Fruit fly (Drosophila melanogaster) whole organism, embryonic: Measurements from ENCODE around the gene CG43915.

Experiments used
- Asciz ChIP-seq: fragments of 200-800 bp; sonication (Bioruptor generic); optimal IDR thresholded peaks from 2 replicates; lab custom pipeline; 2017; ENCODE audit warnings: missing biosample characterization, mild to moderate bottlenecking, missing genetic modification characterization, missing genetic modification reagents
- Awh ChIP-seq: fragments of 200-800 bp; sonication (Bioruptor generic); IDR thresholded peaks from 2 replicates; pipeline ENCODE4, ENCODE4 v1.3.6; 2022; ENCODE audit warnings: missing biosample characterization, missing genetic modification characterization
- Bdp1 ChIP-seq: fragments of 200-800 bp; sonication (Bioruptor generic); optimal IDR thresholded peaks from 3 replicates; lab custom pipeline; 2016; ENCODE audit warnings: missing biosample characterization, missing genetic modification characterization
- CG1024 ChIP-seq: fragments of 200-800 bp; sonication (Bioruptor generic); IDR thresholded peaks from 2 replicates; pipeline ENCODE4 v1.3.6; 2022; ENCODE audit warnings: missing biosample characterization, missing genetic modification characterization
- CG11093 ChIP-seq: fragments of 200-800 bp; sonication (Bioruptor generic); IDR thresholded peaks from 3 replicates; pipeline ENCODE4 v1.3.6; 2022; ENCODE audit warnings: missing biosample characterization, missing genetic modification characterization
- CG11560 ChIP-seq: fragments of 200-800 bp; sonication (Bioruptor generic); IDR thresholded peaks from 3 replicates; pipeline ENCODE4 v1.3.6; 2022; ENCODE audit warnings: missing biosample characterization, missing genetic modification characterization
- CG12236 ChIP-seq: fragments of 200-800 bp; sonication (Bioruptor generic); optimal IDR thresholded peaks from 2 replicates; lab custom pipeline; 2016; ENCODE audit warnings: missing biosample characterization, missing genetic modification characterization
- CG15696 ChIP-seq: fragments of 200-800 bp; sonication (Bioruptor generic); optimal IDR thresholded peaks from 2 replicates; lab custom pipeline; 2019; ENCODE audit warnings: missing biosample characterization, mild to moderate bottlenecking, missing genetic modification characterization, moderate library complexity
- CG17912 ChIP-seq: fragments of 200-800 bp; sonication (Bioruptor generic); optimal IDR thresholded peaks from 2 replicates; lab custom pipeline; 2018; ENCODE audit warnings: missing biosample characterization, mild to moderate bottlenecking, missing genetic modification characterization
- CG1792 ChIP-seq: fragments of 200-800 bp; sonication (Bioruptor generic); optimal IDR thresholded peaks from 2 replicates; lab custom pipeline; 2016; ENCODE audit warnings: missing biosample characterization, missing genetic modification characterization
- CG2129 ChIP-seq: fragments of 200-800 bp; sonication (Bioruptor generic); IDR thresholded peaks from 2 replicates; pipeline ENCODE4 v1.3.6; 2022; ENCODE audit warnings: missing biosample characterization, missing genetic modification characterization; ENCODE audit not compliant: partially characterized antibody
- CG2875 ChIP-seq: fragments of 200-800 bp; sonication (Bioruptor generic); optimal IDR thresholded peaks from 2 replicates; lab custom pipeline; 2017; ENCODE audit warnings: missing biosample characterization, mild to moderate bottlenecking, missing genetic modification characterization, missing genetic modification reagents
- CG3065 ChIP-seq: fragments of 200-800 bp; sonication (Bioruptor generic); optimal IDR thresholded peaks from 2 replicates; lab custom pipeline; 2016; ENCODE audit warnings: missing biosample characterization, missing genetic modification characterization
- CG3281 ChIP-seq: fragments of 200-800 bp; sonication (Bioruptor generic); optimal IDR thresholded peaks from 3 replicates; lab custom pipeline; 2017; ENCODE audit warnings: missing biosample characterization, mild to moderate bottlenecking, missing genetic modification characterization
- CG3847 ChIP-seq: fragments of 200-800 bp; sonication (Bioruptor generic); IDR thresholded peaks from 2 replicates; pipeline ENCODE4 v1.3.6; 2022; ENCODE audit warnings: missing biosample characterization, missing genetic modification characterization
- CG5245 ChIP-seq: fragments of 200-800 bp; sonication (Bioruptor generic); optimal IDR thresholded peaks from 3 replicates; lab custom pipeline; 2016; ENCODE audit warnings: missing biosample characterization, missing genetic modification characterization
- CG6272 ChIP-seq: fragments of 200-800 bp; sonication (Bioruptor generic); IDR thresholded peaks from 2 replicates; pipeline ENCODE4 v1.3.6; 2022; ENCODE audit warnings: missing biosample characterization, missing genetic modification characterization
- CG7786 ChIP-seq: fragments of 200-800 bp; sonication (Bioruptor generic); optimal IDR thresholded peaks from 2 replicates; lab custom pipeline; 2016; ENCODE audit warnings: missing biosample characterization, missing genetic modification characterization
- CG7839 ChIP-seq: fragments of 200-800 bp; sonication (Bioruptor generic); optimal IDR thresholded peaks from 3 replicates; lab custom pipeline; 2018; ENCODE audit warnings: missing biosample characterization, mild to moderate bottlenecking, missing genetic modification characterization, moderate library complexity
- CG8388 ChIP-seq: fragments of 200-800 bp; sonication (Bioruptor generic); optimal IDR thresholded peaks from 2 replicates; lab custom pipeline; 2019; ENCODE audit warnings: missing biosample characterization, mild to moderate bottlenecking, missing genetic modification characterization, moderate library complexity
- CG9609 ChIP-seq: fragments of 200-800 bp; sonication (Bioruptor generic); optimal IDR thresholded peaks from 3 replicates; lab custom pipeline; 2016; ENCODE audit warnings: missing biosample characterization, missing genetic modification characterization
- Chrac-16 ChIP-seq: fragments of 200-800 bp; sonication (Bioruptor generic); optimal IDR thresholded peaks from 3 replicates; lab custom pipeline; 2016; ENCODE audit warnings: missing biosample characterization, missing genetic modification characterization
- D ChIP-seq, 2 experiments: fragments of 200-800 bp in 1 of 2; fragments of >200 bp in 1 of 2; sonication (Bioruptor generic) in 1 of 2; optimal IDR thresholded peaks; 2 replicates in 1 of 2; 3 replicates in 1 of 2; lab custom pipeline; 2017; ENCODE audit warnings: mild to moderate bottlenecking in 1 of 2, missing biosample characterization in 1 of 2, missing genetic modification characterization in 1 of 2, missing genetic modification reagents in 1 of 2
- Deaf1 ChIP-seq: fragments of 200-800 bp; optimal IDR thresholded peaks from 3 replicates; lab custom pipeline; 2019; ENCODE audit warnings: missing biosample characterization, mild to moderate bottlenecking, missing genetic modification characterization, moderate library complexity
- Dip2 ChIP-seq: fragments of 200-800 bp; sonication (Bioruptor generic); IDR thresholded peaks from 2 replicates; pipeline ENCODE4 v1.3.6; 2022; ENCODE audit warnings: missing biosample characterization, missing genetic modification characterization
- HLHmδ ChIP-seq: fragments of 200-800 bp; sonication (Bioruptor generic); optimal IDR thresholded peaks from 2 replicates; lab custom pipeline; 2018; ENCODE audit warnings: missing biosample characterization, mild to moderate bottlenecking, missing genetic modification characterization, moderate library complexity
- HmgD ChIP-seq: fragments of 200-800 bp; sonication (Bioruptor generic); optimal IDR thresholded peaks from 3 replicates; lab custom pipeline; 2016; ENCODE audit warnings: missing biosample characterization, missing genetic modification characterization
- Jarid2 ChIP-seq: fragments of 200-800 bp; sonication (Bioruptor generic); optimal IDR thresholded peaks from 3 replicates; lab custom pipeline; 2017; ENCODE audit warnings: mild to moderate bottlenecking, missing biosample characterization, missing genetic modification reagents, missing genetic modification characterization
- Myb ChIP-seq: fragments of 200-800 bp; sonication (Bioruptor generic); optimal IDR thresholded peaks from 2 replicates; lab custom pipeline; 2016; ENCODE audit warnings: missing biosample characterization, missing genetic modification characterization
- Oli ChIP-seq: fragments of 200-800 bp; sonication (Bioruptor generic); optimal IDR thresholded peaks from 2 replicates; lab custom pipeline; 2018; ENCODE audit warnings: missing biosample characterization, mild to moderate bottlenecking, missing genetic modification characterization, moderate library complexity
- Rx ChIP-seq: fragments of 200-800 bp; sonication (Bioruptor generic); IDR thresholded peaks from 2 replicates; pipeline ENCODE4 v1.3.6; 2022; ENCODE audit warnings: missing biosample characterization, missing genetic modification characterization
- Taf1 ChIP-seq: fragments of 200-800 bp; sonication (Bioruptor generic); IDR thresholded peaks from 2 replicates; pipeline ENCODE4 v1.3.6; 2022; ENCODE audit warnings: missing biosample characterization, missing genetic modification characterization
- abd-A ChIP-seq: fragments of 200-800 bp; sonication (Bioruptor generic); optimal IDR thresholded peaks from 3 replicates; lab custom pipeline; 2019; ENCODE audit warnings: missing biosample characterization, mild to moderate bottlenecking, missing genetic modification characterization, moderate library complexity
- ac ChIP-seq: fragments of 200-800 bp; sonication (Bioruptor generic); optimal IDR thresholded peaks from 3 replicates; lab custom pipeline; 2017; ENCODE audit warnings: missing biosample characterization, mild to moderate bottlenecking, missing genetic modification characterization
- caup ChIP-seq: fragments of 200-800 bp; sonication (Bioruptor generic); optimal IDR thresholded peaks from 3 replicates; lab custom pipeline; 2017; ENCODE audit warnings: missing biosample characterization, mild to moderate bottlenecking, missing genetic modification characterization, moderate library complexity; ENCODE audit not compliant: severe bottlenecking
- gcm ChIP-seq: fragments of 200-800 bp; sonication (Bioruptor generic); optimal IDR thresholded peaks from 2 replicates; lab custom pipeline; 2019; ENCODE audit warnings: missing biosample characterization, mild to moderate bottlenecking, missing genetic modification characterization, moderate library complexity
- gsb-n ChIP-seq: fragments of 200-800 bp; sonication (Bioruptor generic); optimal IDR thresholded peaks from 3 replicates; lab custom pipeline; 2018; ENCODE audit warnings: missing biosample characterization, mild to moderate bottlenecking, missing genetic modification characterization
- ham ChIP-seq: fragments of 200-800 bp; sonication (Bioruptor generic); IDR thresholded peaks from 2 replicates; pipeline ENCODE4 v1.3.6; 2022; ENCODE audit warnings: missing biosample characterization, missing genetic modification characterization
- hkb ChIP-seq, 2 experiments: fragments of 200-800 bp in 1 of 2; fragments of >200 bp in 1 of 2; sonication (Bioruptor generic) in 1 of 2; IDR thresholded peaks in 1 of 2; optimal IDR thresholded peaks in 1 of 2; 2 replicates each; pipeline versions ENCODE4 v1.3.6 to Lab custom; 2017 to 2022; ENCODE audit warnings: missing biosample characterization in 1 of 2, missing genetic modification characterization in 1 of 2
- kah ChIP-seq: fragments of 200-800 bp; sonication (Bioruptor generic); optimal IDR thresholded peaks from 2 replicates; lab custom pipeline; 2018; ENCODE audit warnings: missing biosample characterization, mild to moderate bottlenecking, missing genetic modification characterization
- peb ChIP-seq: fragments of 200-800 bp; sonication (Bioruptor generic); IDR thresholded peaks from 2 replicates; pipeline ENCODE4 v1.3.6; 2022; ENCODE audit warnings: missing biosample characterization, missing genetic modification characterization
- ranshi ChIP-seq: fragments of 200-800 bp; sonication (Bioruptor generic); IDR thresholded peaks from 2 replicates; pipeline ENCODE4 v1.3.6; 2022; ENCODE audit warnings: missing biosample characterization, missing genetic modification characterization
- salm ChIP-seq: fragments of 200-800 bp; sonication (Bioruptor generic); optimal IDR thresholded peaks from 2 replicates; lab custom pipeline; 2018; ENCODE audit warnings: missing biosample characterization, mild to moderate bottlenecking, missing genetic modification characterization
- slou ChIP-seq: fragments of 200-800 bp; sonication (Bioruptor generic); optimal IDR thresholded peaks from 3 replicates; lab custom pipeline; 2016; ENCODE audit warnings: missing biosample characterization, missing genetic modification characterization
- sob ChIP-seq: fragments of 200-800 bp; sonication (Bioruptor generic); IDR thresholded peaks from 2 replicates; pipeline ENCODE4 v1.3.6; 2022; ENCODE audit warnings: missing biosample characterization, missing genetic modification characterization
- trem ChIP-seq: fragments of 200-800 bp; optimal IDR thresholded peaks from 3 replicates; lab custom pipeline; 2019; ENCODE audit warnings: missing biosample characterization, mild to moderate bottlenecking, missing genetic modification characterization, moderate library complexity
- twi ChIP-seq: fragments of 200-800 bp; optimal IDR thresholded peaks from 2 replicates; lab custom pipeline; 2019; ENCODE audit warnings: missing biosample characterization, mild to moderate bottlenecking, missing genetic modification characterization, moderate library complexity
- vvl ChIP-seq: fragments of 200-800 bp; sonication (Bioruptor generic); IDR thresholded peaks from 2 replicates; pipeline ENCODE4 v1.3.6; 2022; ENCODE audit warnings: missing biosample characterization, missing genetic modification characterization
- wek ChIP-seq: fragments of 200-800 bp; sonication (Bioruptor generic); optimal IDR thresholded peaks from 3 replicates; lab custom pipeline; 2018; ENCODE audit warnings: missing biosample characterization, mild to moderate bottlenecking, missing genetic modification characterization, moderate library complexity
- zen2 ChIP-seq: fragments of 200-800 bp; sonication (Bioruptor generic); IDR thresholded peaks from 3 replicates; pipeline ENCODE4 v1.3.6; 2022; ENCODE audit warnings: missing biosample characterization, missing genetic modification characterization; ENCODE audit not compliant: partially characterized antibody

Gene CG43915

DNA sequence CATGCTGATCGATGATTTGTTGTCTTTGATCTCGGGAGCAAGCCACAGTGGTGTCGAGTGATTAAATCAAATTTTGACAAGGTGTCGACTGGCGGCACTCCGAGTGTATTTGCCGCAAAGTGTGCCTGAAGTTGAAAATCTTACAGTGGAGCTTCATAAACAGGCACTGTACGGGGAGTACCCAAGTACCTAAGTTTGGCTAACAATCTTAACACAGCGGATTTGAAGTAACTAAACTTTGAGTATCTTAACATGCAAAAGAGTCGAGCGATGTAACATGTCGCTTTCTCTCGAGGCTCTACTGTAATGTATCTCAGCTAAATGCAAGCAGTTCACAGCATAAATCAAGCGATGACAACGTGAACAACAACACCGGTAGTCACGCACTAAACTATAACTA is 44.1 kb downstream of the CG43915 start (continued):
- TF ChIP-seq sob (GFP tag; lab: Robert Waterston, UW) (peak; percentile 33; the same call in 1 of the 2 replicates), Deaf1 (no peak), Asciz (GFP tag; lab: Kevin White, UChicago) (no peak), CG15696 (tag; lab: Kevin White, UChicago) (peak; percentile 89), kah (GFP tag; lab: Kevin White, UChicago) (peak; percentile 13), CG1792 (GFP tag; lab: Kevin White, UChicago) (no peak), Myb (GFP tag; lab: Kevin White, UChicago) (no peak), Oli (tag; lab: Kevin White, UChicago) (peak; percentile 65), CG9609 (GFP tag; lab: Kevin White, UChicago) (peak; percentile 47), abd-A (tag; lab: Kevin White, UChicago) (no peak), Chrac-16 (GFP tag; lab: Kevin White, UChicago) (peak; percentile 75), HmgD (GFP tag; lab: Kevin White, UChicago) (no peak), HLHmδ (no peak), zen2 (GFP tag; lab: Robert Waterston, UW) (no peak), ranshi (peak; percentile 78; the same call in 1 of the 2 replicates), CG3847 (GFP tag; lab: Robert Waterston, UW) (peak; percentile 39; the same call in 1 of the 2 replicates), slou (GFP tag; lab: Kevin White, UChicago) (no peak), CG5245 (peak; percentile 69), Dip2 (GFP tag; lab: Robert Waterston, UW) (no peak), CG3065 (GFP tag; lab: Kevin White, UChicago) (no peak), gcm (GFP tag; lab: Kevin White, UChicago) (peak; percentile 12), vvl (GFP tag; lab: Robert Waterston, UW) (peak; percentile 81), CG7839 (tag; lab: Kevin White, UChicago) (peak; percentile 70), CG11093 (GFP tag; lab: Robert Waterston, UW) (peak; percentile 69; the same call in 1 of the 3 replicates), salm (no peak), CG8388 (GFP tag; lab: Kevin White, UChicago) (peak; percentile 54), gsb-n (tag; lab: Kevin White, UChicago) (peak; percentile 65), CG17912 (no peak), CG1024 (0 out of 2 replicates have a peak, but pooled peaks have one; percentile 46), CG2875 (peak; percentile 58), D (optimal IDR thresholded peaks at IDR 0.05; lab: Kevin White, UChicago) (no peak), D (GFP tag; optimal IDR thresholded peaks at IDR 0.05; lab: Kevin White, UChicago) (peak; percentile 70), CG11560 (tag; lab: Robert Waterston, UW) (peak; percentile 34; the same call in 1 of the 3 replicates), ham (GFP tag; lab: Robert Waterston, UW) (no peak), Taf1 (GFP tag; lab: Robert Waterston, UW) (no peak), Bdp1 (GFP tag; lab: Kevin White, UChicago) (no peak), wek (GFP tag; lab: Kevin White, UChicago) (no peak), CG2129 (GFP tag; lab: Robert Waterston, UW) (no peak), twi (tag; lab: Kevin White, UChicago) (peak; percentile 54), CG12236 (GFP tag; lab: Kevin White, UChicago) (peak; percentile 39), CG7786 (peak; percentile 52), CG6272 (GFP tag; lab: Robert Waterston, UW) (peak; percentile 57), Rx (GFP tag; lab: Robert Waterston, UW) (peak; percentile 48; the same call in 1 of the 2 replicates), CG3281 (GFP tag; lab: Kevin White, UChicago) (no peak), Jarid2 (GFP tag; lab: Kevin White, UChicago) (no peak), trem (tag; lab: Kevin White, UChicago) (peak; percentile 60), ac (GFP tag; lab: Kevin White, UChicago) (peak; percentile 52), hkb (optimal IDR thresholded peaks at IDR 0.05; lab: Kevin White, UChicago) (no peak), hkb (GFP tag; IDR thresholded peaks at IDR 0.05; lab: Robert Waterston, UW) (peak; percentile 65), peb (peak; percentile 57), Awh (GFP tag; lab: Robert Waterston, UW) (peak; percentile 55; the same call in 1 of the 2 replicates), caup (no peak)
